ENCODE assay signal across 1 fruit fly cellular context in the genomic region with DNA sequence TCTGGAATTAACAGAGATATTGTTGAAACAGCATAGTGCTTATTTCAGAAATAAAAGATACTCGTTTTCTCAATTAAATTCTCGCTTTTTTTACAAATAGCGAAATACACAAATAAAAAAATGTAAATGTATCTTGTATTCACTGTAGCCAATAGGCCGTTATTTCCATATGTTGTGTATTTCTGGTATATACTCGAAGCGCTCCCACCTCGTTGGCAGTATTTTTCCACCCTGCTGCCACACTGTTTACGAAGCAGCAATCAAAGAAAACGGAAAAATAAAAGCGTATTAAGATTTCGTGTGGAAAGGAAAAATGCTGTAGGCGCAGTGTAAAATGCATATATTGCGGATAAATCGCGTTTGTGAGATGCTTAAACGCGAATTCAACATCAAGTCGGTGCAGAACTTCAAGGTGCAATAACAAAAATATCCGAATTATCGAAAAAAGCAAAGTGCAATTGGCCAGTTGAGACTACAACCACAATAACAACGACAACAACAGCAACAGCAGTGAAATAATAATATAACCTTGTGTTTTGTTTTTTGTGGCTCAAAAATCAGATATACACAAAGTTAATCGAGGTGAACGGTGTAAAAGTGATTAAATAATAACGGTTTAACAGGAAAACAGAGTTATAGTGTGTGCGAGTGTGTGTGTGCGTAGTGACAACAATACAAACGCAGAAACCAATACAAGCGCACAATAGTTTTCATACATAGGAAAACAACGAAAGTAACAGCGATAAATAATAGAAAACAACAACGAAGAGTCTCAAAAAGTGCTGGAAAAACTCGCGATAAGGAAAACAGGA.
TF ChIP-seq lines count a peak whose summit lies in the region.

A gene (plus strand): TSS at position 255 of the 812 bp plus-strand sequence.

TF ChIP-seq in whole organism, embryonic, 481 proteins besides CTCF, POLR2A, EP300 and RAD21 (continued from another document and continues in another):
- TF ChIP-seq chif (GFP tag; optimal IDR thresholded peaks at IDR 0.05; lab: Kevin White, UChicago) (peak; percentile 4 to 18), ATbp (GFP tag; optimal IDR thresholded peaks at IDR 0.05; lab: Kevin White, UChicago) (no peak), Atf3 (GFP tag; optimal IDR thresholded peaks at IDR 0.05; lab: Kevin White, UChicago) (no peak), CG3995 (GFP tag; optimal IDR thresholded peaks at IDR 0.05; lab: Kevin White, UChicago) (peak; percentile 82), sim (GFP tag; IDR thresholded peaks at IDR 0.05; lab: Robert Waterston, UW) (no peak), CG14441 (GFP tag; IDR thresholded peaks at IDR 0.05; lab: Robert Waterston, UW) (peak; percentile 59), CG6765 (GFP tag; optimal IDR thresholded peaks at IDR 0.05; lab: Kevin White, UChicago) (peak; percentile 37), CG10366 (GFP tag; IDR thresholded peaks at IDR 0.05; lab: Robert Waterston, UW) (0 out of 2 replicates have a peak, but pooled peaks have one; percentile 31), Camta (GFP tag; optimal IDR thresholded peaks at IDR 0.05; lab: Kevin White, UChicago) (peak; percentile 30), onecut (GFP tag; IDR thresholded peaks at IDR 0.05; lab: Robert Waterston, UW) (peak; percentile 62), disco-r (GFP tag; optimal IDR thresholded peaks at IDR 0.05; lab: Kevin White, UChicago) (no peak), sr (GFP tag; IDR thresholded peaks at IDR 0.05; lab: Robert Waterston, UW) (no peak), row (GFP tag; IDR thresholded peaks at IDR 0.05; lab: Robert Waterston, UW) (peak; percentile 80), Hr39 (optimal IDR thresholded peaks at IDR 0.05; lab: Kevin White, UChicago) (no peak), her (GFP tag; optimal IDR thresholded peaks at IDR 0.05; lab: Kevin White, UChicago) (peak; percentile 26), esg (GFP tag; conservative IDR thresholded peaks at IDR 0.05; lab: Robert Waterston, UW) (no peak), ftz-f1 (GFP tag; optimal IDR thresholded peaks at IDR 0.05; lab: Kevin White, UChicago) (peak; percentile 45), pan (optimal IDR thresholded peaks at IDR 0.05; lab: Kevin White, UChicago) (no peak), pan (GFP tag; optimal IDR thresholded peaks at IDR 0.05 in 1 of 2, IDR thresholded peaks at IDR 0.05 in 1 of 2) (peak in 1 of 2 experiments; percentile 65), E2f2 (GFP tag; IDR thresholded peaks at IDR 0.05; lab: Robert Waterston, UW) (peak; percentile 28; the same call in 1 of the 2 replicates), Hmr (GFP tag; optimal IDR thresholded peaks at IDR 0.05; lab: Kevin White, UChicago) (peak; percentile 39), Jarid2 (GFP tag; optimal IDR thresholded peaks at IDR 0.05; lab: Kevin White, UChicago) (peak; percentile 11), lbe (GFP tag; optimal IDR thresholded peaks at IDR 0.05; lab: Kevin White, UChicago) (peak; percentile 3), exex (tag; optimal IDR thresholded peaks at IDR 0.05; lab: Kevin White, UChicago) (peak; percentile 32), hb (GFP tag; IDR thresholded peaks at IDR 0.05; lab: Robert Waterston, UW; ENCODE audit: partially characterized antibody) (no peak), zfh1 (GFP tag; IDR thresholded peaks at IDR 0.05; lab: Robert Waterston, UW) (0 out of 3 replicates have a peak, but pooled peaks have one; percentile 32), psq (GFP tag; optimal IDR thresholded peaks at IDR 0.05; lab: Kevin White, UChicago) (peak; percentile 98), dpn (GFP tag; optimal IDR thresholded peaks at IDR 0.05; lab: Kevin White, UChicago) (peak; percentile 29 to 53), grau (tag; optimal IDR thresholded peaks at IDR 0.05; lab: Kevin White, UChicago) (peak; percentile 99), cwo (GFP tag; optimal IDR thresholded peaks at IDR 0.05; lab: Kevin White, UChicago) (peak; percentile 43), CG17328 (GFP tag; IDR thresholded peaks at IDR 0.05; lab: Robert Waterston, UW) (0 out of 2 replicates have a peak, but pooled peaks have one; percentile 24), dmrt99B (tag; optimal IDR thresholded peaks at IDR 0.05; lab: Kevin White, UChicago) (peak; percentile 34), CG30403 (GFP tag; optimal IDR thresholded peaks at IDR 0.05; lab: Kevin White, UChicago) (peak; percentile 37), CG12155 (GFP tag; optimal IDR thresholded peaks at IDR 0.05; lab: Kevin White, UChicago) (peak; percentile 41), bcd (GFP tag; optimal IDR thresholded peaks at IDR 0.05; lab: Kevin White, UChicago) (peak; percentile 16), Lhr (GFP tag; optimal IDR thresholded peaks at IDR 0.05; lab: Kevin White, UChicago) (peak; percentile 25), CG3847 (GFP tag; IDR thresholded peaks at IDR 0.05; lab: Robert Waterston, UW) (peak; percentile 26; the same call in 1 of the 2 replicates), nom (GFP tag; optimal IDR thresholded peaks at IDR 0.05; lab: Kevin White, UChicago) (peak; percentile 63), Drgx (GFP tag; IDR thresholded peaks at IDR 0.05; lab: Robert Waterston, UW) (peak; percentile 41; the same call in 1 of the 2 replicates), shn (GFP tag; optimal IDR thresholded peaks at IDR 0.05; lab: Kevin White, UChicago) (peak; percentile 6), Dp (GFP tag; optimal IDR thresholded peaks at IDR 0.05; lab: Kevin White, UChicago) (peak; percentile 21), CG14014 (GFP tag; IDR thresholded peaks at IDR 0.05; lab: Robert Waterston, UW) (0 out of 2 replicates have a peak, but pooled peaks have one; percentile 31), Ada2b (GFP tag; IDR thresholded peaks at IDR 0.05; lab: Robert Waterston, UW) (peak; percentile 59), CG1792 (GFP tag; optimal IDR thresholded peaks at IDR 0.05; lab: Kevin White, UChicago) (peak; percentile 22), Nf-YC (tag; optimal IDR thresholded peaks at IDR 0.05; lab: Kevin White, UChicago) (peak; percentile 50), ssp (GFP tag; IDR thresholded peaks at IDR 0.05; lab: Robert Waterston, UW) (peak; percentile 39), CG13424 (tag; optimal IDR thresholded peaks at IDR 0.05; lab: Kevin White, UChicago) (peak; percentile 27), CG1832 (GFP tag; optimal IDR thresholded peaks at IDR 0.05; lab: Kevin White, UChicago) (no peak), mam (GFP tag; optimal IDR thresholded peaks at IDR 0.05; lab: Kevin White, UChicago) (peak; percentile 32), CG30020 (tag; optimal IDR thresholded peaks at IDR 0.05; lab: Kevin White, UChicago) (peak; percentile 40), CG16779 (GFP tag; IDR thresholded peaks at IDR 0.05; lab: Robert Waterston, UW) (no peak), CG15269 (tag; optimal IDR thresholded peaks at IDR 0.05; lab: Kevin White, UChicago) (peak; percentile 4), CG10431 (GFP tag; optimal IDR thresholded peaks at IDR 0.05; lab: Kevin White, UChicago) (no peak), Myb (GFP tag; optimal IDR thresholded peaks at IDR 0.05; lab: Kevin White, UChicago) (peak; percentile 88), emc (GFP tag; optimal IDR thresholded peaks at IDR 0.05; lab: Kevin White, UChicago) (no peak), MESR4 (GFP tag; optimal IDR thresholded peaks at IDR 0.05; lab: Kevin White, UChicago) (peak; percentile 65), fd3F (GFP tag; optimal IDR thresholded peaks at IDR 0.05; lab: Kevin White, UChicago) (no peak), CoRest (tag; optimal IDR thresholded peaks at IDR 0.05; lab: Kevin White, UChicago) (peak; percentile 46), CG7271 (tag; optimal IDR thresholded peaks at IDR 0.05; lab: Kevin White, UChicago) (peak; percentile 14), CG17568 (GFP tag; optimal IDR thresholded peaks at IDR 0.05; lab: Kevin White, UChicago) (peak; percentile 13), CG18599 (GFP tag; optimal IDR thresholded peaks at IDR 0.05; lab: Kevin White, UChicago) (peak; percentile 24), CG10147 (GFP tag; optimal IDR thresholded peaks at IDR 0.05; lab: Kevin White, UChicago) (peak; percentile 28), Xbp1 (GFP tag; optimal IDR thresholded peaks at IDR 0.05; lab: Kevin White, UChicago) (peak; percentile 57), CG6689 (GFP tag; IDR thresholded peaks at IDR 0.05; lab: Robert Waterston, UW) (no peak), gem (tag; optimal IDR thresholded peaks at IDR 0.05; lab: Kevin White, UChicago) (peak; percentile 27), kah (GFP tag; optimal IDR thresholded peaks at IDR 0.05; lab: Kevin White, UChicago) (no peak), Nf-YB (GFP tag; optimal IDR thresholded peaks at IDR 0.05; lab: Kevin White, UChicago) (peak; percentile 18), CG34422 (GFP tag; IDR thresholded peaks at IDR 0.05; lab: Robert Waterston, UW) (peak; percentile 12; the same call in 1 of the 3 replicates), CG8388 (GFP tag; optimal IDR thresholded peaks at IDR 0.05; lab: Kevin White, UChicago) (peak; percentile 44), lab (GFP tag; optimal IDR thresholded peaks at IDR 0.05; lab: Kevin White, UChicago) (peak; percentile 37), Lim3 (GFP tag; IDR thresholded peaks at IDR 0.05; lab: Robert Waterston, UW) (no peak), oc (tag; optimal IDR thresholded peaks at IDR 0.05; lab: Kevin White, UChicago) (peak; percentile 38), CG16863 (GFP tag; optimal IDR thresholded peaks at IDR 0.05; lab: Kevin White, UChicago) (peak; percentile 23), pzg (GFP tag; optimal IDR thresholded peaks at IDR 0.05; lab: Kevin White, UChicago) (peak; percentile 86), sens (GFP tag; lab: Kevin White, UChicago) (peak; percentile 85), CG9727 (GFP tag; optimal IDR thresholded peaks at IDR 0.05; lab: Kevin White, UChicago) (peak; percentile 5), ind (GFP tag; optimal IDR thresholded peaks at IDR 0.05; lab: Kevin White, UChicago) (peak; percentile 17), nmo (GFP tag; optimal IDR thresholded peaks at IDR 0.05; lab: Kevin White, UChicago) (peak; percentile 51), Blimp-1 (GFP tag; optimal IDR thresholded peaks at IDR 0.05; lab: Kevin White, UChicago) (peak; percentile 17), BEAF-32 (GFP tag; optimal IDR thresholded peaks at IDR 0.05; lab: Kevin White, UChicago) (peak; percentile 39), CG2120 (GFP tag; optimal IDR thresholded peaks at IDR 0.05; lab: Kevin White, UChicago) (peak; percentile 65), crp (GFP tag; optimal IDR thresholded peaks at IDR 0.05; lab: Kevin White, UChicago) (peak in 1 of 2 experiments; percentile 64), Dip3 (GFP tag; optimal IDR thresholded peaks at IDR 0.05; lab: Kevin White, UChicago) (peak; percentile 18), Rfx (GFP tag; IDR thresholded peaks at IDR 0.05; lab: Robert Waterston, UW) (peak; percentile 64), CG4617 (GFP tag; optimal IDR thresholded peaks at IDR 0.05; lab: Kevin White, UChicago; ENCODE audit: borderline replicate concordance) (peak; percentile 86), MBD-R2 (GFP tag; IDR thresholded peaks at IDR 0.05; lab: Robert Waterston, UW) (peak; percentile 65), CG15601 (tag; optimal IDR thresholded peaks at IDR 0.05; lab: Kevin White, UChicago) (peak; percentile 40), CG2678 (tag; optimal IDR thresholded peaks at IDR 0.05; lab: Kevin White, UChicago) (peak; percentile 28), eve (GFP tag; optimal IDR thresholded peaks at IDR 0.05; lab: Kevin White, UChicago) (no peak), lmd (GFP tag; IDR thresholded peaks at IDR 0.05; lab: Robert Waterston, UW) (peak; percentile 31; the same call in 1 of the 2 replicates), CG18262 (tag; optimal IDR thresholded peaks at IDR 0.05; lab: Kevin White, UChicago) (peak; percentile 23), chm (GFP tag; IDR thresholded peaks at IDR 0.05; lab: Robert Waterston, UW) (peak; percentile 48; the same call in 1 of the 2 replicates), phol (tag; optimal IDR thresholded peaks at IDR 0.05; lab: Kevin White, UChicago) (peak; percentile 37), gfzf (GFP tag; optimal IDR thresholded peaks at IDR 0.05; lab: Kevin White, UChicago) (peak; percentile 96), unc-4 (GFP tag; IDR thresholded peaks at IDR 0.05; lab: Robert Waterston, UW; ENCODE audit: partially characterized antibody) (0 out of 2 replicates have a peak, but pooled peaks have one; percentile 19), CG17829 (tag; optimal IDR thresholded peaks at IDR 0.05; lab: Kevin White, UChicago) (peak; percentile 38), Bgb (GFP tag; IDR thresholded peaks at IDR 0.05; lab: Robert Waterston, UW; ENCODE audit: partially characterized antibody) (peak; percentile 31), Med (GFP tag; lab: Kevin White, UChicago) (peak; percentile 83), Dek (tag; optimal IDR thresholded peaks at IDR 0.05; lab: Kevin White, UChicago) (peak; percentile 52), CG12744 (GFP tag; optimal IDR thresholded peaks at IDR 0.05; lab: Kevin White, UChicago) (peak; percentile 14), CG13287 (GFP tag; IDR thresholded peaks at IDR 0.05; lab: Robert Waterston, UW; ENCODE audit: partially characterized antibody) (peak; percentile 25; the same call in 1 of the 2 replicates), sob (GFP tag; IDR thresholded peaks at IDR 0.05; lab: Robert Waterston, UW) (0 out of 2 replicates have a peak, but pooled peaks have one; percentile 26), Taf1 (GFP tag; IDR thresholded peaks at IDR 0.05; lab: Robert Waterston, UW) (0 out of 2 replicates have a peak, but pooled peaks have one; percentile 33), CG16813 (GFP tag; IDR thresholded peaks at IDR 0.05; lab: Robert Waterston, UW; ENCODE audit: partially characterized antibody) (no peak), pfk (GFP tag; optimal IDR thresholded peaks at IDR 0.05; lab: Kevin White, UChicago) (peak; percentile 9), Hr3 (GFP tag; optimal IDR thresholded peaks at IDR 0.05; lab: Kevin White, UChicago) (peak; percentile 9), al (GFP tag; IDR thresholded peaks at IDR 0.05; lab: Robert Waterston, UW) (0 out of 2 replicates have a peak, but pooled peaks have one; percentile 40), Dref (GFP tag; IDR thresholded peaks at IDR 0.05; lab: Robert Waterston, UW) (no peak), Eip74EF (GFP tag; optimal IDR thresholded peaks at IDR 0.05; lab: Kevin White, UChicago) (peak in 1 of 2 experiments; percentile 6), Trl (optimal IDR thresholded peaks at IDR 0.05; lab: Kevin White, UChicago) (no peak), Trl (GFP tag; optimal IDR thresholded peaks at IDR 0.05; lab: Kevin White, UChicago) (peak; percentile 35), CG2116 (GFP tag; optimal IDR thresholded peaks at IDR 0.05; lab: Kevin White, UChicago) (peak; percentile 34), lilli (GFP tag; optimal IDR thresholded peaks at IDR 0.05; lab: Kevin White, UChicago) (peak; percentile 66), CG17359 (tag; optimal IDR thresholded peaks at IDR 0.05; lab: Kevin White, UChicago) (peak; percentile 41), Chrac-16 (GFP tag; optimal IDR thresholded peaks at IDR 0.05; lab: Kevin White, UChicago) (peak; percentile 43), CG13894 (tag; optimal IDR thresholded peaks at IDR 0.05; lab: Kevin White, UChicago) (peak; percentile 56)
